Fruit fly (Drosophila melanogaster) whole organism, adult: ENCODE data around the gene Irc.

Source experiments
- CG11617 ChIP-seq: fragments of 200-800 bp; sonication (Bioruptor generic); optimal IDR thresholded peaks from 2 replicates; lab custom pipeline; 2017; ENCODE audit warnings: mild to moderate bottlenecking, missing biosample characterization, missing genetic modification reagents, missing genetic modification characterization
- CG12768 ChIP-seq: fragments of 200-800 bp; sonication (Bioruptor generic); optimal IDR thresholded peaks from 2 replicates; lab custom pipeline; 2017; ENCODE audit warnings: missing biosample characterization, missing genetic modification characterization, mild to moderate bottlenecking, moderate library complexity, missing genetic modification reagents
- CG14711 ChIP-seq: fragments of 200-800 bp; sonication (Bioruptor generic); optimal IDR thresholded peaks from 2 replicates; lab custom pipeline; 2018; ENCODE audit warnings: missing biosample characterization, mild to moderate bottlenecking, missing genetic modification characterization, moderate library complexity
- CG1620 ChIP-seq: fragments of 200-800 bp; sonication (Bioruptor generic); optimal IDR thresholded peaks from 2 replicates; lab custom pipeline; 2016; ENCODE audit warnings: missing biosample characterization, missing genetic modification characterization
- CG33017 ChIP-seq: fragments of 200-800 bp; sonication (Bioruptor generic); optimal IDR thresholded peaks from 2 replicates; lab custom pipeline; 2018; ENCODE audit warnings: missing biosample characterization, mild to moderate bottlenecking, missing genetic modification characterization, moderate library complexity
- CG5204 ChIP-seq: fragments of 200-800 bp; sonication (Bioruptor generic); optimal IDR thresholded peaks from 2 replicates; lab custom pipeline; 2016; ENCODE audit warnings: missing biosample characterization, missing genetic modification characterization
- CG7045 ChIP-seq: fragments of 200-800 bp; sonication (Bioruptor generic); optimal IDR thresholded peaks from 2 replicates; lab custom pipeline; 2017; ENCODE audit warnings: missing biosample characterization, mild to moderate bottlenecking, missing genetic modification characterization
- CG7101 ChIP-seq: fragments of 200-800 bp; sonication (Bioruptor generic); optimal IDR thresholded peaks from 2 replicates; lab custom pipeline; 2018; ENCODE audit warnings: missing biosample characterization, mild to moderate bottlenecking, missing genetic modification characterization, moderate library complexity
- Clk ChIP-seq: fragments of 200-800 bp; sonication (Bioruptor generic); optimal IDR thresholded peaks from 2 replicates; lab custom pipeline; 2017; ENCODE audit warnings: missing biosample characterization, missing genetic modification characterization
- Crg-1 ChIP-seq: fragments of 200-800 bp; sonication (Bioruptor generic); optimal IDR thresholded peaks from 2 replicates; lab custom pipeline; 2016; ENCODE audit warnings: missing biosample characterization, missing genetic modification characterization
- Hr96 ChIP-seq: fragments of 200-800 bp; sonication (Bioruptor generic); optimal IDR thresholded peaks from 2 replicates; lab custom pipeline; 2016; ENCODE audit warnings: missing biosample characterization, missing genetic modification characterization
- Mnt ChIP-seq: fragments of 200-800 bp; sonication (Bioruptor generic); optimal IDR thresholded peaks from 2 replicates; lab custom pipeline; 2016; ENCODE audit warnings: missing biosample characterization, mild to moderate bottlenecking, missing genetic modification characterization
- bab1 ChIP-seq: fragments of 200-800 bp; sonication (Bioruptor generic); optimal IDR thresholded peaks from 3 replicates; lab custom pipeline; 2019; ENCODE audit warnings: missing biosample characterization, mild to moderate bottlenecking, missing genetic modification characterization, moderate library complexity
- cic ChIP-seq: fragments of 200-800 bp; sonication (Bioruptor generic); optimal IDR thresholded peaks from 2 replicates; lab custom pipeline; 2017; ENCODE audit warnings: missing biosample characterization, mild to moderate bottlenecking, missing genetic modification characterization, moderate library complexity
- cnc ChIP-seq, 2 experiments: fragments of >200 bp; optimal IDR thresholded peaks; 2 replicates each; lab custom pipeline; 2017
- kay ChIP-seq: fragments of 200-800 bp; sonication (Bioruptor generic); peaks from one replicate; lab custom pipeline; 2016; ENCODE audit warnings: missing biosample characterization, missing genetic modification characterization, borderline replicate concordance
- ovo ChIP-seq: fragments of 200-800 bp; sonication (Bioruptor generic); optimal IDR thresholded peaks from 2 replicates; lab custom pipeline; 2016; ENCODE audit warnings: missing biosample characterization, missing genetic modification characterization
- pad ChIP-seq: fragments of 200-800 bp; sonication (Bioruptor generic); optimal IDR thresholded peaks from 3 replicates; lab custom pipeline; 2017; ENCODE audit warnings: missing biosample characterization, missing genetic modification characterization, mild to moderate bottlenecking, moderate library complexity, missing genetic modification reagents
- tj ChIP-seq: fragments of 200-800 bp; sonication (Bioruptor generic); optimal IDR thresholded peaks from 3 replicates; lab custom pipeline; 2017; ENCODE audit warnings: missing biosample characterization, mild to moderate bottlenecking, missing genetic modification characterization, moderate library complexity
- toe ChIP-seq: fragments of 200-800 bp; sonication (Bioruptor generic); optimal IDR thresholded peaks from 2 replicates; lab custom pipeline; 2016; ENCODE audit warnings: missing biosample characterization, missing genetic modification characterization

Irc gene

dm6 chr3R:16969361-16970355 lies 33.0 kb upstream of the Irc start:
- TF ChIP-seq cic (GFP tag; lab: Kevin White, UChicago) (no peak), CG12768 (GFP tag; lab: Kevin White, UChicago) (no peak), CG33017 (tag; lab: Kevin White, UChicago) (no peak), CG14711 (tag; lab: Kevin White, UChicago) (no peak), tj (no peak), cnc (optimal IDR thresholded peaks at IDR 0.05; lab: Kevin White, UChicago) (no peak), CG5204 (GFP tag; lab: Kevin White, UChicago) (no peak), CG11617 (no peak), CG7101 (no peak), pad (GFP tag; lab: Kevin White, UChicago) (peak; percentile 62), CG1620 (no peak), Crg-1 (GFP tag; lab: Kevin White, UChicago) (no peak), Clk (no peak), Mnt (GFP tag; lab: Kevin White, UChicago) (no peak), toe (peak; percentile 18), CG7045 (no peak), Hr96 (GFP tag; lab: Kevin White, UChicago) (no peak), ovo (GFP tag; lab: Kevin White, UChicago) (peak; percentile 33), kay (GFP tag; lab: Kevin White, UChicago) (no peak)

dm6 chr3R:16972136-16972535 lies 30.5 kb upstream of the Irc start, which contains the start of gene Abd-B:
Gene Abd-B, minus strand, starts transcription at chr3R:16972236.
- TF ChIP-seq bab1 (no peak), Clk (no peak), Crg-1 (GFP tag; lab: Kevin White, UChicago) (no peak), CG11617 (no peak), kay (GFP tag; lab: Kevin White, UChicago) (no peak), CG7045 (no peak), cic (GFP tag; lab: Kevin White, UChicago) (no peak), cnc (optimal IDR thresholded peaks at IDR 0.05; lab: Kevin White, UChicago) (no peak), CG12768 (GFP tag; lab: Kevin White, UChicago) (no peak), toe (no peak), CG7101 (no peak), CG5204 (GFP tag; lab: Kevin White, UChicago) (no peak), CG14711 (tag; lab: Kevin White, UChicago) (no peak), pad (GFP tag; lab: Kevin White, UChicago) (no peak)

dm6 chr3R:16972575-16972974 lies 30.1 kb upstream of the Irc start:
- no peak for TF ChIP-seq ovo (GFP tag; lab: Kevin White, UChicago)
- TF ChIP-seq CG7045, result no peak
- no peak for TF ChIP-seq cnc (optimal IDR thresholded peaks at IDR 0.05; lab: Kevin White, UChicago)
- no peak for TF ChIP-seq CG33017 (tag; lab: Kevin White, UChicago)
- TF ChIP-seq CG12768 (GFP tag; lab: Kevin White, UChicago), result no peak

DNA sequence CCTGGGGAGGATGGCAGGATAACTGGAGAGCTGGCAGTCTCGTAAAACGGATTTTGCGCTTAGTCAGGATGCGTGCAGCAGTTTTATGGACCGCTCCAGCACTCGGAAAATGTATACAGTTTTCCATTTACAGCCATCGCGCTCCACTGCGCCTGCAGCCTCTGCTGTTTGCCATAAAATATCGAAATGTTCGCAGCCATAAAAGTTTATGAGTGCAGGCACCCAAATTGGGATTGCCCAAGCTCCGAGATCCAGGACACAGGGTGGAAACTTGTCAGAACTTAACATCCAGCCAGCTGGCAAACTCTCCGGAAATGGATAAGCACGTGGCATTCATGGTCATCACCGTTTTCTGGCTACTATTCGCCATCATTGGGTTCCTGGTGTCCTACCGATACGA lies 27.8 kb upstream of the Irc start, which contains the start of gene VhaM9.7-d:
Gene VhaM9.7-d, plus strand, starts transcription at position 301 of the 400 bp plus-strand sequence.
- TF ChIP-seq CG12768 (GFP tag; lab: Kevin White, UChicago) (no peak), bab1 (no peak), CG7045 (no peak), Clk (no peak), Mnt (GFP tag; lab: Kevin White, UChicago) (no peak), ovo (GFP tag; lab: Kevin White, UChicago) (no peak), Hr96 (GFP tag; lab: Kevin White, UChicago) (no peak), Crg-1 (GFP tag; lab: Kevin White, UChicago) (no peak), cic (GFP tag; lab: Kevin White, UChicago) (no peak), CG7101 (no peak)

- TF ChIP-seq pad (GFP tag; lab: Kevin White, UChicago) (no peak), CG1620 (no peak), kay (GFP tag; lab: Kevin White, UChicago) (no peak), Crg-1 (GFP tag; lab: Kevin White, UChicago) (no peak), Mnt (GFP tag; lab: Kevin White, UChicago) (no peak), CG7045 (no peak), cnc (optimal IDR thresholded peaks at IDR 0.05; lab: Kevin White, UChicago) (no peak), CG5204 (GFP tag; lab: Kevin White, UChicago) (no peak), Hr96 (GFP tag; lab: Kevin White, UChicago) (no peak)
Measured at dm6 chr3R:16977745-16978305, 24.9 kb upstream of the Irc start, which contains the start of gene Actn3. Gene Actn3, minus strand, starts transcription at chr3R:16977795.

DNA sequence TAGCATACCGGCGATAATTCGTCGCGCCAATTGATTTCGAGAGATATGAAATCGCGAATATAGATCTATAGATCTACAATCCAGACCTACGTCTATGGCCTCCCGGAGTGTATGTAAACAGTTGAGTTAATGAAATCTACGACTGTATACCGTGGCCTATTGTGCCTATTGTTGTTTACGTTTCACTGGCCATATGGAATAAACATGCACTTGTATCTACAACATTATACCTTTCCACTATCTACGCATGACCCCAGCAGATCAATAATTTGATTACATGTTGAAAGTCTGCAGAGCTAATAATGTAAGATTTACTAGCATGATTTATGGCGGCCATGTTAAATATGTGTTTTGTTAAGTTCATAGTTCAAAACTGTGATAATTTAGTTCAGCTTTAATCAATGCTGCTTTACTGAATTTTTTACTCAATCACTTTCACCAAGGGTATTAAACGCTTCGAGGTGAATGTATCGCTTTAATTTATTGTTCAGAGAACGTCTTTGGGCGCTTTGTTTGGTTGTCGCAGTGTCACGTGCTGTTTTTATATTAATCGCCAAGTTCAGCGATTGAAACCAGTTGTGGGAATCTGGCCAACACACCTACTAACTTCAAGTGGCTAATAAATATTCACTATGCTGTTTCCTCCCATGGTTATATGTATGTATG lies 21.6 kb upstream of the Irc start:
- peak; percentile 53 for TF ChIP-seq kay (GFP tag; lab: Kevin White, UChicago)
- TF ChIP-seq CG33017 (tag; lab: Kevin White, UChicago), result no peak
- TF ChIP-seq CG7101, result peak; percentile 2
- no peak for TF ChIP-seq CG11617
- no peak for TF ChIP-seq cnc (optimal IDR thresholded peaks at IDR 0.05; lab: Kevin White, UChicago)
